Worm (Caenorhabditis elegans): Measurements from ENCODE around the gene F46B3.23.

Gene F46B3.23

DNA sequence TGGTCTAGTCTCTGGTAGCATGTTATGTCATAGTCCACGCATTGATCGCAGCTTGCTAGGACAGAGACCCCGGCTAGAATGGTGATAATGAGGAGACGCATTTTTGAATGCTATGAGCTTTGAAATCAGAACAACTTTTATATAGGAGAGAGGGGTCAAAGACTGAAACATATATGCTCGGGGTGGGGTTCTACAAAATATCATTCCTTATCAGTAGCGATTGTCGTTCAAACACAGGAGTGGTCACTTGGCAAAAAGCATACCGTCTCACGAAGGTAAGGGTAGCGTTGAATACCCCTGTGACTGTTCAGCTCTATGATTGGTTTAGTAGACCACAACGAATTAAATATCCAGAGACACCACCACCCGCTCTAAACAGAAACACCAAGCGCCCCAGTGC, 9.4 kb downstream of the F46B3.23 start, which contains the start of gene F46B3.1:
F46B3.1 (minus strand) TSS at position 101 of the 400 bp plus-strand sequence.
- no peak for TF ChIP-seq nhr-12 (tag; optimal IDR thresholded peaks at IDR 0.05)
- TF ChIP-seq efl-3 (GFP tag; optimal IDR thresholded peaks at IDR 0.05) = no peak
- no peak for TF ChIP-seq grh-1 (GFP tag; IDR thresholded peaks at IDR 0.05)
- TF ChIP-seq hlh-4 (tag; optimal IDR thresholded peaks at IDR 0.05) = no peak
- TF ChIP-seq ztf-4 (tag; optimal IDR thresholded peaks at IDR 0.05) = no peak
- no peak for TF ChIP-seq C16A3.4 (tag; optimal IDR thresholded peaks at IDR 0.05)
- TF ChIP-seq zip-4 (GFP tag; optimal IDR thresholded peaks at IDR 0.05) = no peak
- no peak for TF ChIP-seq unc-130 (tag; optimal IDR thresholded peaks at IDR 0.05)
- TF ChIP-seq elt-2 (tag; optimal IDR thresholded peaks at IDR 0.05) = no peak
- TF ChIP-seq aly-2 (tag; optimal IDR thresholded peaks at IDR 0.05) = no peak
- no peak for TF ChIP-seq pag-3 (tag; optimal IDR thresholded peaks at IDR 0.05; ENCODE audit: borderline replicate concordance, insufficient read depth)
- TF ChIP-seq mep-1 (tag; optimal IDR thresholded peaks at IDR 0.05) = no peak
- TF ChIP-seq nhr-19 (GFP tag; conservative IDR thresholded peaks at IDR 0.05) = no peak
- TF ChIP-seq unc-86 (tag; optimal IDR thresholded peaks at IDR 0.05) = no peak
- TF ChIP-seq irx-1 (tag; optimal IDR thresholded peaks at IDR 0.05) = no peak

DNA sequence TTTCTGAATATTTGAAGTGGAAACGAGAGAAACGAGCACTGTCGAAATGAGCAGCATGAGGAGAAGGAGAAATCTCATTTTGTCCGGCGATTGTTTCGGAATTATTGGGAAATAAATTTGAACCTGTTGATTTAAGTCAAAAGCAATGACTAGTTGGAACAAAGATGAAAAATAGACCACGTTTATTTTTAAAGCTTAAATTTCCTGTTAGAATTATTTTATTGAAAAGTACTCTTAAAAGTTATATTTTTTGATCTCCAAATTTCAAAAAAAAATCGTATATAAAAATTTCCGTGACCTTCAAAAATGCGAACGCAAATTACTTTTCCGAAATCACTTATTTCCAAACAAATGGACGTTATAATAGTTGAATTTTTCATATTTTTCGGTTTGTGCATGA, 10.9 kb downstream of the F46B3.23 start, which contains the start of gene F26F2.11:
F26F2.11 (minus strand) TSS at position 101 of the 400 bp plus-strand sequence.
- TF ChIP-seq blmp-1 (tag; optimal IDR thresholded peaks at IDR 0.05) = no peak
- TF ChIP-seq ztf-4 (tag; optimal IDR thresholded peaks at IDR 0.05) = no peak
- TF ChIP-seq nhr-84 (tag; optimal IDR thresholded peaks at IDR 0.05) = no peak
- no peak for TF ChIP-seq unc-130 (tag; optimal IDR thresholded peaks at IDR 0.05)
- no peak for TF ChIP-seq mdl-1 (tag; optimal IDR thresholded peaks at IDR 0.05)
- TF ChIP-seq grh-1 (GFP tag; IDR thresholded peaks at IDR 0.05) = no peak
- no peak for TF ChIP-seq lin-15B (tag; optimal IDR thresholded peaks at IDR 0.05)
- TF ChIP-seq hpl-2 (GFP tag; optimal IDR thresholded peaks at IDR 0.05) = no peak
- TF ChIP-seq ceh-88 (GFP tag; IDR thresholded peaks at IDR 0.05) = no peak
- no peak for TF ChIP-seq pqm-1 (tag; optimal IDR thresholded peaks at IDR 0.05)
- TF ChIP-seq C04F5.9 (tag; optimal IDR thresholded peaks at IDR 0.05) = no peak
- no peak for TF ChIP-seq alr-1 (tag; optimal IDR thresholded peaks at IDR 0.05; ENCODE audit: borderline replicate concordance)
- TF ChIP-seq nhr-12 (tag; optimal IDR thresholded peaks at IDR 0.05) = no peak
- TF ChIP-seq C34B4.2 (tag; optimal IDR thresholded peaks at IDR 0.05) = no peak
- TF ChIP-seq dpl-1 (GFP tag; optimal IDR thresholded peaks at IDR 0.05) = no peak
- TF ChIP-seq elt-3 (tag; optimal IDR thresholded peaks at IDR 0.05) = no peak
- TF ChIP-seq nhr-28 (tag; optimal IDR thresholded peaks at IDR 0.05) = no peak
- TF ChIP-seq lin-39 (tag; optimal IDR thresholded peaks at IDR 0.05) = no peak
- no peak for TF ChIP-seq nhr-90 (tag; optimal IDR thresholded peaks at IDR 0.05; ENCODE audit: poor library complexity)
- TF ChIP-seq lin-13 (GFP tag; optimal IDR thresholded peaks at IDR 0.05) = no peak

DNA sequence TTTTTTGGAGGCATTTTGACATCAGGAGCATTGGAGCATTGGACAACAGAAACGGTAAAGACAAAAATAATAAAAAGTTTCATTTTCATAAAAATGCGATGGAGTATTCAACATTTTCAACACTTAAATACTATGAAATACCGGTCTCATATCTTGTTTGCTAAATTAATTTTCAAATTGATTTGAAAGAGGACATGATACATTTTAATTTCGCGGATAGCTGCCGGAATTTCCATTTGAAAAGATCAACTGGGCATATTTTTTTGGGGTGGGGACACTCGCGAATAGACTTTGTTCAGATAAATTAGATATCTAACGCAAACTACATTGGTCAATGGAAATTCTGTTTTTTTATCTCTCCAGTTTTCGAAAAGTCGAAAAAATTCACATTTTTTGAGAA, 11.8 kb downstream of the F46B3.23 start, which contains the start of gene F26F2.10:
F26F2.10 (minus strand) TSS at position 101 of the 400 bp plus-strand sequence.
- no peak for TF ChIP-seq lin-13 (GFP tag; optimal IDR thresholded peaks at IDR 0.05)

DNA sequence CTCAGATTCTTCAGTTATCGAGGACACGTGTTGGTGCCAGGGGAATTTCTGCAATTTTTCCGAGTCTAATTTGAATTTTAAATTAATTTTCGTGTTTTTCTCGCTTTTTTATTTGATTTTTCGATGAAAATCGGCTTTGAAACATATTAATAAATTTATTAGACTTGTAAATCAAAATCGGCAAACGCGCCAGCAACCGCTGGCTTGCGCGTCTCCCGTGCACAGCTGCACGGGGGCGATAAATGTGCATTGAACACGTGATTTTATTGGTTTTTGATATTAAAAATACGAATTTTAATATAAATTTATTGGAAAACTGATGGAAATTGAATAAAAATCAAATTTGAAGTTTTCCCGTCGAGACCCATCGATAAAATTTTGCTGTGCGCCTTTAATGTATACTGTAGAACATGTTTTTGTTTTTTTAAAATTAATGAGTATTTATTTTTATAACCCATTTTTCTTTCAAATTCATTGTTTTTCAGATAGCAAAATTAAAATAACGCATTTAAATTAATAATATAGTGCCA, 25.9 kb downstream of the F46B3.23 start, which contains the start of gene F26F2.7:
F26F2.7 (plus strand) TSS at position 480 of the 530 bp plus-strand sequence.
- TF ChIP-seq vab-15 (tag; optimal IDR thresholded peaks at IDR 0.05) = no peak
- TF ChIP-seq irx-1 (tag; optimal IDR thresholded peaks at IDR 0.05) = peak; percentile 88
- peak; percentile 80 for TF ChIP-seq lin-13 (GFP tag; optimal IDR thresholded peaks at IDR 0.05)
- peak; percentile 30 for TF ChIP-seq ceh-8 (GFP tag; optimal IDR thresholded peaks at IDR 0.05)
- TF ChIP-seq xbp-1 (tag; optimal IDR thresholded peaks at IDR 0.05) = peak; percentile 89
- TF ChIP-seq fkh-4 (tag; optimal IDR thresholded peaks at IDR 0.05; ENCODE audit: borderline replicate concordance) = peak; percentile 69
- peak; percentile 72 for TF ChIP-seq zip-4 (GFP tag; optimal IDR thresholded peaks at IDR 0.05)
- peak; percentile 88 for TF ChIP-seq nhr-20 (tag; optimal IDR thresholded peaks at IDR 0.05)
- TF ChIP-seq unc-98 (GFP tag; IDR thresholded peaks at IDR 0.05) = no peak
- TF ChIP-seq nhr-84 (tag; optimal IDR thresholded peaks at IDR 0.05) = no peak
- peak; percentile 64 to 73 for TF ChIP-seq efl-1 (optimal IDR thresholded peaks at IDR 0.05)
- peak; percentile 75 to 96 for TF ChIP-seq efl-1 (GFP tag; optimal IDR thresholded peaks at IDR 0.05 in 1 of 2)
- TF ChIP-seq nhr-76 (tag; optimal IDR thresholded peaks at IDR 0.05) = no peak
- TF ChIP-seq nhr-237 (tag; optimal IDR thresholded peaks at IDR 0.05) = no peak
- peak; percentile 46 for TF ChIP-seq efl-3 (GFP tag; optimal IDR thresholded peaks at IDR 0.05)
- peak; percentile 79 for TF ChIP-seq unc-86 (tag; optimal IDR thresholded peaks at IDR 0.05)
- no peak for TF ChIP-seq Y116A8C.19 (tag; optimal IDR thresholded peaks at IDR 0.05; ENCODE audit: borderline replicate concordance)
- no peak for TF ChIP-seq hlh-17 (GFP tag; optimal IDR thresholded peaks at IDR 0.05; ENCODE audit: borderline replicate concordance)
- peak; percentile 81 for TF ChIP-seq snpc-4 (tag; optimal IDR thresholded peaks at IDR 0.05)
- TF ChIP-seq C04F5.9 (tag; optimal IDR thresholded peaks at IDR 0.05) = peak; percentile 64
- TF ChIP-seq jun-1 (tag; optimal IDR thresholded peaks at IDR 0.05) = peak; percentile 40
- peak; percentile 82 for TF ChIP-seq C16A3.4 (tag; optimal IDR thresholded peaks at IDR 0.05)
- peak; percentile 66; the same call in 1 of the 2 replicates for TF ChIP-seq grh-1 (GFP tag; IDR thresholded peaks at IDR 0.05)
- TF ChIP-seq skn-1 (tag; optimal IDR thresholded peaks at IDR 0.05) = peak; percentile 57
